Fruit fly (Drosophila melanogaster): Measurements from ENCODE around the gene GstD2.

dm6 chr3R:12402935-12403334 is 31.2 kb downstream of the GstD2 start:
- no peak for TF ChIP-seq insv (optimal IDR thresholded peaks at IDR 0.05)
- TF ChIP-seq psq (optimal IDR thresholded peaks at IDR 0.05), result no peak
- no peak for TF ChIP-seq h (optimal IDR thresholded peaks at IDR 0.05)
- no peak for TF ChIP-seq ttk (optimal IDR thresholded peaks at IDR 0.05)
- no peak for TF ChIP-seq Sin3A (optimal IDR thresholded peaks at IDR 0.05)

All from Kc167 (cell line).